Worm (Caenorhabditis elegans): ENCODE data around the gene pgp-6.

The pgp-6 gene

ce11 chrX:10900952-10901351 is 23.7 kb upstream of the pgp-6 start (continued):
- TF ChIP-seq nhr-25 (tag; optimal IDR thresholded peaks at IDR 0.05) (peak; percentile 9), ceh-16 (tag; optimal IDR thresholded peaks at IDR 0.05) (no peak), F13H6.1 (tag; optimal IDR thresholded peaks at IDR 0.05) (peak; percentile 80), ztf-1 (GFP tag; conservative IDR thresholded peaks at IDR 0.05) (no peak), gmeb-1 (tag; optimal IDR thresholded peaks at IDR 0.05) (no peak), sem-4 (tag; optimal IDR thresholded peaks at IDR 0.05) (peak; percentile 17), ztf-11 (tag; optimal IDR thresholded peaks at IDR 0.05) (no peak), snpc-4 (tag; optimal IDR thresholded peaks at IDR 0.05) (peak; percentile 36), ceh-82 (tag; optimal IDR thresholded peaks at IDR 0.05) (no peak), nhr-23 (tag; optimal IDR thresholded peaks at IDR 0.05) (no peak), zag-1 (tag; optimal IDR thresholded peaks at IDR 0.05) (peak; percentile 29), mdl-1 (tag; optimal IDR thresholded peaks at IDR 0.05) (peak; percentile 15 to 70), blmp-1 (tag; optimal IDR thresholded peaks at IDR 0.05; ENCODE audit: insufficient read depth) (peak; percentile 15), lin-39 (tag; optimal IDR thresholded peaks at IDR 0.05) (no peak), ZK546.5 (tag; optimal IDR thresholded peaks at IDR 0.05) (no peak), Y55F3AM.14 (GFP tag; optimal IDR thresholded peaks at IDR 0.05) (no peak), mab-5 (tag; optimal IDR thresholded peaks at IDR 0.05) (peak; percentile 50), aly-2 (tag; optimal IDR thresholded peaks at IDR 0.05) (no peak), crh-2 (tag; optimal IDR thresholded peaks at IDR 0.05) (peak; percentile 44), nhr-237 (tag; optimal IDR thresholded peaks at IDR 0.05) (no peak), lin-11 (tag; optimal IDR thresholded peaks at IDR 0.05) (no peak), unc-55 (GFP tag; optimal IDR thresholded peaks at IDR 0.05) (peak; percentile 83)

ce11 chrX:10900079-10900724 is 23.0 kb upstream of the pgp-6 start, which contains the start of gene suca-1:
Gene suca-1 (minus strand): TSS chrX:10900114.
- TF ChIP-seq nhr-10 (tag; optimal IDR thresholded peaks at IDR 0.05): no peak
- TF ChIP-seq ztf-1 (GFP tag; conservative IDR thresholded peaks at IDR 0.05): no peak
- TF ChIP-seq sma-3 (GFP tag; optimal IDR thresholded peaks at IDR 0.05): peak; percentile 19
- peak in 1 of 2 experiments; percentile 47 for TF ChIP-seq lsy-2 (tag; optimal IDR thresholded peaks at IDR 0.05)
- TF ChIP-seq nhr-129 (tag; optimal IDR thresholded peaks at IDR 0.05): peak; percentile 72
- peak; percentile 53 for TF ChIP-seq fos-1 (tag; optimal IDR thresholded peaks at IDR 0.05)
- peak; percentile 45 for TF ChIP-seq sma-9 (GFP tag; optimal IDR thresholded peaks at IDR 0.05)
- no peak for TF ChIP-seq sma-9 (tag; optimal IDR thresholded peaks at IDR 0.05)
- peak; percentile 37 for TF ChIP-seq lin-11 (tag; optimal IDR thresholded peaks at IDR 0.05)
- TF ChIP-seq sem-4 (tag; optimal IDR thresholded peaks at IDR 0.05): peak; percentile 3
- TF ChIP-seq ztf-4 (tag; optimal IDR thresholded peaks at IDR 0.05): no peak
- TF ChIP-seq F13H6.1 (tag; optimal IDR thresholded peaks at IDR 0.05): peak; percentile 45
- TF ChIP-seq C34F6.9 (tag; optimal IDR thresholded peaks at IDR 0.05): peak; percentile 35
- TF ChIP-seq lin-13 (GFP tag; optimal IDR thresholded peaks at IDR 0.05): peak; percentile 4
- peak; percentile 38 for TF ChIP-seq nhr-25 (tag; optimal IDR thresholded peaks at IDR 0.05)
- TF ChIP-seq skn-1 (tag; optimal IDR thresholded peaks at IDR 0.05): no peak

ce11 chrX:10896498-10896897 is 19.3 kb upstream of the pgp-6 start, which contains the start of gene haly-1:
Gene haly-1 (minus strand): TSS chrX:10896598.
- TF ChIP-seq snpc-4 (tag; optimal IDR thresholded peaks at IDR 0.05): no peak
- TF ChIP-seq nhr-129 (tag; optimal IDR thresholded peaks at IDR 0.05): no peak
- TF ChIP-seq nhr-25 (tag; optimal IDR thresholded peaks at IDR 0.05): no peak
- no peak for TF ChIP-seq mbf-1 (tag; optimal IDR thresholded peaks at IDR 0.05)
- TF ChIP-seq dmd-4 (tag; optimal IDR thresholded peaks at IDR 0.05): no peak
- no peak for TF ChIP-seq C34F6.9 (tag; optimal IDR thresholded peaks at IDR 0.05)
- TF ChIP-seq nhr-21 (tag; optimal IDR thresholded peaks at IDR 0.05): no peak
- TF ChIP-seq alr-1 (tag; optimal IDR thresholded peaks at IDR 0.05): no peak
- TF ChIP-seq ceh-82 (tag; optimal IDR thresholded peaks at IDR 0.05): no peak
- TF ChIP-seq sem-4 (tag; optimal IDR thresholded peaks at IDR 0.05): no peak
- TF ChIP-seq unc-55 (GFP tag; optimal IDR thresholded peaks at IDR 0.05): no peak

ce11 chrX:10891890-10892289 is 14.7 kb upstream of the pgp-6 start, which contains the start of gene F47B10.3:
Gene F47B10.3 (plus strand): TSS chrX:10892190.
- no peak for TF ChIP-seq Y55F3AM.14 (GFP tag; optimal IDR thresholded peaks at IDR 0.05)
- no peak for TF ChIP-seq ceh-16 (tag; optimal IDR thresholded peaks at IDR 0.05)
- no peak for TF ChIP-seq unc-39 (tag; optimal IDR thresholded peaks at IDR 0.05)
- no peak for TF ChIP-seq nhr-10 (tag; optimal IDR thresholded peaks at IDR 0.05)
